Worm (Caenorhabditis elegans) whole organism, young adult: ENCODE measurements around the gene ceh-38.

Source experiments
- C17E4.6 ChIP-seq: fragments of 200-800 bp; sonication (Bioruptor generic); IDR thresholded peaks from 2 replicates; pipeline ENCODE4 v1.3.6; 2022; ENCODE audit warnings: missing genetic modification reagents, missing genetic modification characterization, missing compliant biosample characterization
- F37B4.10 ChIP-seq: fragments of 200-800 bp; sonication (Bioruptor generic); IDR thresholded peaks from 2 replicates; pipeline ENCODE4 v1.3.6; 2022; ENCODE audit warnings: missing genetic modification characterization, missing compliant biosample characterization
- cebp-2 ChIP-seq: fragments of 200-800 bp; sonication (Bioruptor generic); IDR thresholded peaks from 2 replicates; pipeline ENCODE4 v1.3.6; 2022; ENCODE audit warnings: missing genetic modification characterization, missing compliant biosample characterization
- mcd-1 ChIP-seq: fragments of 200-800 bp; sonication (Bioruptor generic); IDR thresholded peaks from 2 replicates; pipeline ENCODE4 v1.3.6; 2022; ENCODE audit warnings: missing genetic modification reagents, missing genetic modification characterization, missing compliant biosample characterization
- nhr-90 ChIP-seq: sonication (generic microtip); optimal IDR thresholded peaks from 2 replicates; lab custom pipeline; 2016; ENCODE audit warnings: missing genotype, mild to moderate bottlenecking, missing genetic modification characterization, missing compliant biosample characterization
- ztf-6 ChIP-seq: fragments of 200-800 bp; sonication (Bioruptor generic); IDR thresholded peaks from 2 replicates; pipeline ENCODE4 v1.3.6; 2022; ENCODE audit warnings: missing genetic modification reagents, missing genetic modification characterization, missing compliant biosample characterization

- TF ChIP-seq F37B4.10 (GFP tag; lab: Robert Waterston, UW) (no peak), C17E4.6 (GFP tag; lab: Robert Waterston, UW) (no peak), ztf-6 (GFP tag; lab: Robert Waterston, UW) (no peak), mcd-1 (GFP tag; lab: Robert Waterston, UW) (peak; percentile 14; the same call in 1 of the 2 replicates), cebp-2 (GFP tag; lab: Robert Waterston, UW) (no peak), nhr-90 (tag; lab: Kevin White, UChicago) (no peak)
Observed at ce11 chrII:6974011-6974410, 22.7 kb downstream of the ceh-38 start.
